Fruit fly (Drosophila melanogaster) whole organism, embryonic: ENCODE measurements around the gene TBC1D16.

Experiments used
- Aef1 ChIP-seq: fragments of 200-800 bp; sonication (Bioruptor generic); IDR thresholded peaks from 3 replicates; pipeline ENCODE4 v1.3.6; 2022; ENCODE audit warnings: missing biosample characterization, missing genetic modification characterization
- CG10565 ChIP-seq: fragments of 200-800 bp; sonication (Bioruptor generic); optimal IDR thresholded peaks from 3 replicates; lab custom pipeline; 2016; ENCODE audit warnings: missing biosample characterization, mild to moderate bottlenecking, missing genetic modification characterization
- CG11695 ChIP-seq: fragments of 200-800 bp; sonication (Bioruptor generic); IDR thresholded peaks from 3 replicates; pipeline ENCODE4 v1.3.6; 2022; ENCODE audit warnings: missing biosample characterization, missing genetic modification characterization
- CG13624 ChIP-seq: fragments of 200-800 bp; sonication (Bioruptor generic); optimal IDR thresholded peaks from 2 replicates; lab custom pipeline; 2016; ENCODE audit warnings: missing biosample characterization, missing genetic modification characterization
- CG14441 ChIP-seq: fragments of 200-800 bp; sonication (Bioruptor generic); IDR thresholded peaks from 2 replicates; pipeline ENCODE4 v1.3.6; 2022; ENCODE audit warnings: missing biosample characterization, missing genetic modification characterization
- CG17186 ChIP-seq: fragments of 200-800 bp; sonication (Bioruptor generic); optimal IDR thresholded peaks from 3 replicates; lab custom pipeline; 2017; ENCODE audit warnings: missing biosample characterization, missing genetic modification reagents, missing genetic modification characterization
- CG2678 ChIP-seq: fragments of 200-800 bp; sonication (Bioruptor generic); optimal IDR thresholded peaks from 3 replicates; lab custom pipeline; 2019; ENCODE audit warnings: missing biosample characterization, mild to moderate bottlenecking, missing genetic modification characterization, moderate library complexity
- CG31388 ChIP-seq: fragments of 200-800 bp; sonication (Bioruptor generic); optimal IDR thresholded peaks from 2 replicates; lab custom pipeline; 2016; ENCODE audit warnings: missing biosample characterization, missing genetic modification characterization
- CG31441 ChIP-seq: fragments of 200-800 bp; sonication (Bioruptor generic); IDR thresholded peaks from 2 replicates; pipeline ENCODE4 v1.3.6; 2022; ENCODE audit warnings: missing biosample characterization, missing genetic modification characterization
- CG34376 ChIP-seq: fragments of 200-800 bp; sonication (Bioruptor generic); optimal IDR thresholded peaks from 2 replicates; lab custom pipeline; 2018; ENCODE audit warnings: missing biosample characterization, mild to moderate bottlenecking, missing genetic modification characterization
- CG7271 ChIP-seq: fragments of 200-800 bp; sonication (Bioruptor generic); optimal IDR thresholded peaks from 2 replicates; lab custom pipeline; 2018; ENCODE audit warnings: missing biosample characterization, mild to moderate bottlenecking, missing genetic modification characterization, moderate library complexity
- CG8281 ChIP-seq: fragments of 200-800 bp; sonication (Bioruptor generic); optimal IDR thresholded peaks from 2 replicates; lab custom pipeline; 2018; ENCODE audit warnings: missing biosample characterization, mild to moderate bottlenecking, missing genetic modification characterization, moderate library complexity
- CG9437 ChIP-seq: fragments of 200-800 bp; sonication (Bioruptor generic); optimal IDR thresholded peaks from 2 replicates; lab custom pipeline; 2018; ENCODE audit warnings: missing biosample characterization, mild to moderate bottlenecking, missing genetic modification characterization
- Dek ChIP-seq: fragments of 200-800 bp; sonication (Bioruptor generic); optimal IDR thresholded peaks from 3 replicates; lab custom pipeline; 2019; ENCODE audit warnings: missing biosample characterization, mild to moderate bottlenecking, missing genetic modification characterization, moderate library complexity
- Dp ChIP-seq: fragments of 200-800 bp; sonication (Bioruptor generic); optimal IDR thresholded peaks from 2 replicates; lab custom pipeline; 2018; ENCODE audit warnings: missing biosample characterization, mild to moderate bottlenecking, missing genetic modification characterization, moderate library complexity
- Dref ChIP-seq: fragments of 200-800 bp; sonication (Bioruptor generic); IDR thresholded peaks from 2 replicates; pipeline ENCODE4 v1.3.6; 2022; ENCODE audit warnings: missing biosample characterization, missing genetic modification characterization
- ERR ChIP-seq: fragments of 200-800 bp; sonication (Bioruptor generic); optimal IDR thresholded peaks from 2 replicates; lab custom pipeline; 2016; ENCODE audit warnings: missing biosample characterization, missing genetic modification characterization
- Gug ChIP-seq: fragments of 200-800 bp; sonication (Bioruptor generic); IDR thresholded peaks from 4 replicates; pipeline ENCODE4 v1.3.6; 2022; ENCODE audit warnings: missing biosample characterization, missing genetic modification characterization
- Hr39 ChIP-seq: fragments of >200 bp; optimal IDR thresholded peaks from 2 replicates; lab custom pipeline; 2017
- MESR4 ChIP-seq: fragments of 200-800 bp; sonication (Bioruptor generic); optimal IDR thresholded peaks from 2 replicates; lab custom pipeline; 2018; ENCODE audit warnings: missing biosample characterization, mild to moderate bottlenecking, missing genetic modification characterization, moderate library complexity
- Med ChIP-seq: fragments of 200-800 bp; sonication (Bioruptor generic); peaks from one replicate; lab custom pipeline; 2016; ENCODE audit warnings: missing biosample characterization, missing genetic modification characterization, mild to moderate bottlenecking, inconsistent platforms, moderate library complexity
- Nf-YA ChIP-seq: fragments of 200-800 bp; sonication (Bioruptor generic); IDR thresholded peaks from 2 replicates; pipeline ENCODE4 v1.3.6; 2022; ENCODE audit warnings: missing biosample characterization, missing genetic modification characterization
- Nf-YB ChIP-seq: fragments of 200-800 bp; sonication (Bioruptor generic); optimal IDR thresholded peaks from 3 replicates; lab custom pipeline; 2019; ENCODE audit warnings: missing biosample characterization, mild to moderate bottlenecking, missing genetic modification characterization, moderate library complexity
- Opbp ChIP-seq: fragments of 200-800 bp; sonication (Bioruptor generic); IDR thresholded peaks from 3 replicates; pipeline ENCODE4 v1.3.6; 2022; ENCODE audit warnings: missing biosample characterization, missing genetic modification characterization; ENCODE audit not compliant: partially characterized antibody
- Pdp1 ChIP-seq, 2 experiments: fragments of 200-800 bp; sonication (Bioruptor generic); optimal IDR thresholded peaks; 3 replicates each; lab custom pipeline; 2016; ENCODE audit warnings: missing biosample characterization in 2 of 2, missing genetic modification characterization in 2 of 2, mild to moderate bottlenecking in 1 of 2, moderate library complexity in 1 of 2
- Scr ChIP-seq: fragments of 200-800 bp; sonication (Bioruptor generic); IDR thresholded peaks from 2 replicates; pipeline ENCODE4 v1.3.6; 2022; ENCODE audit warnings: missing biosample characterization, missing genetic modification characterization; ENCODE audit not compliant: partially characterized antibody
- YL-1 ChIP-seq: fragments of 200-800 bp; sonication (Bioruptor generic); optimal IDR thresholded peaks from 3 replicates; lab custom pipeline; 2017; ENCODE audit warnings: missing biosample characterization, mild to moderate bottlenecking, missing genetic modification characterization
- ara ChIP-seq: fragments of 200-800 bp; sonication (Bioruptor generic); IDR thresholded peaks from 2 replicates; pipeline ENCODE4 v1.3.6; 2022; ENCODE audit warnings: missing biosample characterization, missing genetic modification characterization
- bbx ChIP-seq: fragments of 200-800 bp; sonication (Bioruptor generic); IDR thresholded peaks from 2 replicates; pipeline ENCODE4 v1.3.6; 2022; ENCODE audit warnings: missing biosample characterization, missing genetic modification characterization; ENCODE audit not compliant: partially characterized antibody
- btn ChIP-seq: fragments of 200-800 bp; sonication (Bioruptor generic); optimal IDR thresholded peaks from 2 replicates; lab custom pipeline; 2016; ENCODE audit warnings: missing biosample characterization, missing genetic modification characterization
- chinmo ChIP-seq: fragments of 200-800 bp; sonication (Bioruptor generic); IDR thresholded peaks from 4 replicates; pipeline ENCODE4 v1.3.6; 2022; ENCODE audit warnings: missing biosample characterization, missing genetic modification characterization; ENCODE audit not compliant: partially characterized antibody
- corto ChIP-seq: fragments of 200-800 bp; sonication (Bioruptor generic); optimal IDR thresholded peaks from 2 replicates; lab custom pipeline; 2016; ENCODE audit warnings: missing biosample characterization, mild to moderate bottlenecking, missing genetic modification characterization, moderate library complexity
- eve ChIP-seq, 2 experiments: fragments of >200 bp; optimal IDR thresholded peaks; 2 replicates each; lab custom pipeline; 2017; ENCODE audit warnings: missing biosample characterization in 2 of 2, missing genetic modification characterization in 2 of 2
- gfzf ChIP-seq: fragments of 200-800 bp; sonication (Bioruptor generic); optimal IDR thresholded peaks from 2 replicates; lab custom pipeline; 2016; ENCODE audit warnings: missing biosample characterization, mild to moderate bottlenecking, missing genetic modification characterization, moderate library complexity
- gsb-n ChIP-seq: fragments of 200-800 bp; sonication (Bioruptor generic); optimal IDR thresholded peaks from 3 replicates; lab custom pipeline; 2018; ENCODE audit warnings: missing biosample characterization, mild to moderate bottlenecking, missing genetic modification characterization
- ind ChIP-seq: fragments of 200-800 bp; sonication (Bioruptor generic); optimal IDR thresholded peaks from 3 replicates; lab custom pipeline; 2016; ENCODE audit warnings: missing biosample characterization, missing genetic modification characterization
- ken ChIP-seq: fragments of 200-800 bp; sonication (Bioruptor generic); IDR thresholded peaks from 3 replicates; pipeline ENCODE4 v1.3.6; 2022; ENCODE audit warnings: missing biosample characterization, missing genetic modification characterization
- kni ChIP-seq: fragments of 200-800 bp; sonication (Bioruptor generic); optimal IDR thresholded peaks from 3 replicates; lab custom pipeline; 2017; ENCODE audit warnings: mild to moderate bottlenecking, missing biosample characterization, missing genetic modification reagents, missing genetic modification characterization
- lab ChIP-seq: fragments of 200-800 bp; sonication (Bioruptor generic); optimal IDR thresholded peaks from 3 replicates; lab custom pipeline; 2017; ENCODE audit warnings: missing biosample characterization, missing genetic modification characterization, mild to moderate bottlenecking, moderate library complexity, missing genetic modification reagents
- mld ChIP-seq: fragments of 200-800 bp; sonication (Bioruptor generic); IDR thresholded peaks from 3 replicates; pipeline ENCODE4 v1.3.6; 2022; ENCODE audit warnings: missing biosample characterization, missing genetic modification characterization; ENCODE audit not compliant: partially characterized antibody
- peb ChIP-seq: fragments of 200-800 bp; sonication (Bioruptor generic); IDR thresholded peaks from 2 replicates; pipeline ENCODE4 v1.3.6; 2022; ENCODE audit warnings: missing biosample characterization, missing genetic modification characterization
- pfk ChIP-seq: fragments of 200-800 bp; sonication (Bioruptor generic); optimal IDR thresholded peaks from 2 replicates; lab custom pipeline; 2018; ENCODE audit warnings: missing biosample characterization, mild to moderate bottlenecking, missing genetic modification characterization, moderate library complexity
- phol ChIP-seq: fragments of 200-800 bp; sonication (Bioruptor generic); optimal IDR thresholded peaks from 3 replicates; lab custom pipeline; 2018; ENCODE audit warnings: missing biosample characterization, mild to moderate bottlenecking, missing genetic modification characterization, moderate library complexity
- pzg ChIP-seq: fragments of 200-800 bp; sonication (Bioruptor generic); optimal IDR thresholded peaks from 3 replicates; lab custom pipeline; 2018; ENCODE audit warnings: missing biosample characterization, mild to moderate bottlenecking, missing genetic modification characterization, moderate library complexity
- schlank ChIP-seq: fragments of 200-800 bp; sonication (Bioruptor generic); optimal IDR thresholded peaks from 2 replicates; lab custom pipeline; 2018; ENCODE audit warnings: missing biosample characterization, mild to moderate bottlenecking, missing genetic modification characterization
- sens ChIP-seq: fragments of 200-800 bp; sonication (Bioruptor generic); peaks from one replicate; lab custom pipeline; 2016; ENCODE audit warnings: missing biosample characterization, missing genetic modification characterization
- stwl ChIP-seq: fragments of 200-800 bp; sonication (Bioruptor generic); optimal IDR thresholded peaks from 3 replicates; lab custom pipeline; 2018; ENCODE audit warnings: missing biosample characterization, mild to moderate bottlenecking, missing genetic modification characterization, moderate library complexity
- wek ChIP-seq: fragments of 200-800 bp; sonication (Bioruptor generic); optimal IDR thresholded peaks from 3 replicates; lab custom pipeline; 2018; ENCODE audit warnings: missing biosample characterization, mild to moderate bottlenecking, missing genetic modification characterization, moderate library complexity

Gene TBC1D16

DNA sequence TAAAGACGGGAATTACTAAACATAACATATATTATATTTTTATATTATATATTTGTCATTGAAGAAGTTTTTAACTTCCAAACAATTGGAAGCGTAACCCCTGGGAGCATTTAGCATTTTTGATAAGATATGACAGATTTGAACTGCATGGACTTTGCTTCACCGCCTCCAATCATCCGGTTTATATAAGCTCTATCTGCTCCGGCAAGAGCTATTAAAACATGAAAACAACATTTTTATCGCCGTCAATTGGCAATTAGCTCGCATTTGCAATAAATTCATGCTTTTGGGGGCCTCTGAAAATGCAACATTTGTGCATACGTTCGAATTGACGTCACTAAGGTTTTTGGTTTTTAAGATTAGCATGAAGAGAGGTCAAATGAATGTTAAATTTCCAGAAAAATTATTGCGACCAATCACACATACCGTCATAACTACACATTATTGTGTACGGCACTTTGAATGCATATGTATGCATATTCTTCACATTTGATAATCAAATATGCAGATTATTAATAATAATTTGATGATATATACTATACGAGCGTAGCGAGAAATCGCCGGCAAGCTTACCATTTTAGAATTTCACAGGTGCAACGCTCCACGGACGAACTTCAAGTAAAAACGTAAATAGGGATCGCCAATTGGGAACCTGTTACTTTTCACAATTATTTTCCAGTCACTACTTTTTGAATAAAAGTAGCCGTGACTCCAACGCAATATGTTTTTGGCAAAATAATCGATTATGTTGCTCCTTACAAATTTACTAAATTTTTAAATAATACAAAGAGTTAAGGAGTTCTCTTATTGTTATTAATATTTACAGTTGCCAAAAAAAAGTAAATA lies 39.6 kb downstream of the TBC1D16 start, which contains the start of gene Mdh1 (continued):
- TF ChIP-seq CG2678 (no peak), pzg (GFP tag; lab: Kevin White, UChicago) (peak; percentile 35), Dref (GFP tag; lab: Robert Waterston, UW) (peak; percentile 58), Hr39 (lab: Kevin White, UChicago) (no peak), Nf-YA (GFP tag; lab: Robert Waterston, UW) (no peak), Aef1 (GFP tag; lab: Robert Waterston, UW) (no peak), peb (no peak), btn (no peak), stwl (tag; lab: Kevin White, UChicago) (peak; percentile 11), chinmo (GFP tag; lab: Robert Waterston, UW) (0 out of 4 replicates have a peak, but pooled peaks have one; percentile 13), kni (GFP tag; lab: Kevin White, UChicago) (no peak), Pdp1 (GFP tag; optimal IDR thresholded peaks at IDR 0.05; lab: Kevin White, UChicago) (peak in 1 of 2 experiments; percentile 88), CG31441 (GFP tag; lab: Robert Waterston, UW) (peak; percentile 97), ken (GFP tag; lab: Robert Waterston, UW) (no peak), Nf-YB (GFP tag; lab: Kevin White, UChicago) (peak; percentile 6), pfk (GFP tag; lab: Kevin White, UChicago) (no peak), CG17186 (peak; percentile 35), YL-1 (GFP tag; lab: Kevin White, UChicago) (no peak), Scr (GFP tag; lab: Robert Waterston, UW) (0 out of 2 replicates have a peak, but pooled peaks have one; percentile 35), CG14441 (GFP tag; lab: Robert Waterston, UW) (no peak), CG9437 (GFP tag; lab: Kevin White, UChicago) (peak; percentile 63), gsb-n (tag; lab: Kevin White, UChicago) (no peak), Dp (peak; percentile 1), CG34376 (GFP tag; lab: Kevin White, UChicago) (peak; percentile 37), CG7271 (tag; lab: Kevin White, UChicago) (no peak), sens (GFP tag; lab: Kevin White, UChicago) (peak; percentile 75), CG11695 (GFP tag; lab: Robert Waterston, UW) (no peak), Opbp (GFP tag; lab: Robert Waterston, UW) (0 out of 3 replicates have a peak, but pooled peaks have one; percentile 27), ara (no peak), corto (GFP tag; lab: Kevin White, UChicago) (peak; percentile 34), eve (GFP tag; optimal IDR thresholded peaks at IDR 0.05; lab: Kevin White, UChicago) (peak in 1 of 2 experiments; percentile 67), lab (no peak), CG10565 (GFP tag; lab: Kevin White, UChicago) (no peak), phol (tag; lab: Kevin White, UChicago) (peak; percentile 25), Gug (GFP tag; lab: Robert Waterston, UW) (no peak), ERR (peak; percentile 91), gfzf (GFP tag; lab: Kevin White, UChicago) (no peak), CG13624 (GFP tag; lab: Kevin White, UChicago) (no peak), wek (GFP tag; lab: Kevin White, UChicago) (no peak), CG8281 (tag; lab: Kevin White, UChicago) (no peak), mld (GFP tag; lab: Robert Waterston, UW) (no peak), Dek (tag; lab: Kevin White, UChicago) (no peak), Med (GFP tag; lab: Kevin White, UChicago) (peak; percentile 62), schlank (tag; lab: Kevin White, UChicago) (no peak), ind (GFP tag; lab: Kevin White, UChicago) (no peak), CG31388 (GFP tag; lab: Kevin White, UChicago) (no peak), bbx (GFP tag; lab: Robert Waterston, UW) (peak; percentile 34; the same call in 1 of the 2 replicates), MESR4 (GFP tag; lab: Kevin White, UChicago) (peak; percentile 70)
